Fruit fly (Drosophila melanogaster): ENCODE results near the gene CG32563.

dm6 chrX:17249326-17249725 lies 41.1 kb downstream of the CG32563 start, which contains the start of gene CG8675:
- no peak for TF ChIP-seq psq (optimal IDR thresholded peaks at IDR 0.05)
- no peak for TF ChIP-seq usp (GFP tag; optimal IDR thresholded peaks at IDR 0.05)
- TF ChIP-seq EcR (GFP tag; optimal IDR thresholded peaks at IDR 0.05) = no peak
- no peak for TF ChIP-seq CG8478 (optimal IDR thresholded peaks at IDR 0.05)

Measured in whole organism.